Worm (Caenorhabditis elegans) whole organism, midembryonic: ENCODE data around the gene H38K22.7.

Experiments
- T22C8.4 ChIP-seq: fragments of 200-800 bp; sonication (Bioruptor generic); IDR thresholded peaks from 2 replicates; pipeline ENCODE4 v1.3.6; 2022; ENCODE audit warnings: missing genetic modification characterization, missing compliant biosample characterization
- cog-1 ChIP-seq: sonication (generic microtip); optimal IDR thresholded peaks from 2 replicates; lab custom pipeline; 2016; ENCODE audit warnings: missing genetic modification characterization, missing compliant biosample characterization
- flt-1 ChIP-seq: fragments of 200-800 bp; sonication (Bioruptor generic); IDR thresholded peaks from 2 replicates; pipeline ENCODE4 v1.3.6; 2022; ENCODE audit warnings: missing genetic modification characterization, missing compliant biosample characterization
- klf-2 ChIP-seq: fragments of 200-800 bp; sonication (Bioruptor generic); conservative IDR thresholded peaks from 2 replicates; pipeline ENCODE4 v1.3.6; 2022; ENCODE audit warnings: missing genetic modification reagents, missing genetic modification characterization, missing compliant biosample characterization
- med-1 ChIP-seq: sonication (generic microtip); optimal IDR thresholded peaks from 2 replicates; lab custom pipeline; 2017; ENCODE audit warnings: missing genetic modification characterization, mild to moderate bottlenecking, missing compliant biosample characterization, antibody characterized with exemption, missing genetic modification reagents; ENCODE audit not compliant: insufficient read depth
- ref-1 ChIP-seq: fragments of 200-800 bp; sonication (Bioruptor generic); conservative IDR thresholded peaks from 2 replicates; pipeline ENCODE4 v1.3.6; 2022; ENCODE audit warnings: missing genetic modification reagents, missing genetic modification characterization, missing compliant biosample characterization
- tab-1 ChIP-seq: fragments of 200-800 bp; sonication (Bioruptor generic); IDR thresholded peaks from 2 replicates; pipeline ENCODE4 v1.3.6; 2022; ENCODE audit warnings: missing genetic modification characterization, missing compliant biosample characterization
- ztf-23 ChIP-seq: fragments of 200-800 bp; sonication (Bioruptor generic); IDR thresholded peaks from 2 replicates; pipeline ENCODE4 v1.3.6; 2022; ENCODE audit warnings: missing genetic modification reagents, missing genetic modification characterization, missing compliant biosample characterization
- ztf-29 ChIP-seq: fragments of 200-800 bp; sonication (Bioruptor generic); IDR thresholded peaks from 2 replicates; pipeline ENCODE4 v1.3.6; 2022; ENCODE audit warnings: missing genetic modification reagents, missing genetic modification characterization, missing compliant biosample characterization

Gene H38K22.7

DNA sequence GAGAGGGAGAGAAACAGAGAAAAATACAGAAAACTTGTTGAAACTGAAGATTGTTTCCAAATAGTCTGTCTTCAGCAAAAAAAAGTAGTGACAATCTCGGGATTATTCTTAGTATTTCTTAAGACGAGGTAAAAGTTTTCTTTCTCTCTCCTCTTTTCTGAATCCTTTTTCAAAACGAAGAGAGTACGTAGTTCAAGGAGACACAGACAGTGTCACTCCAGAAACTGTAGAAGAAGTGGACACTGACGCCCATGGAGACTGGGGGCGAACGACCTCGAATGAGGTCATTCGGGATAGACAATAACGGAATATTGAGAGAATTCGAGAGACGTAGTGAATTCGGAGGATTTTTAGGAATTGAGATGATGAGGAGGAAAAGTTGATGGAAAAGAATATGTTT lies 9.5 kb downstream of the H38K22.7 start, which contains the start of gene gly-6:
Gene gly-6, minus strand, starts transcription at position 245 of the 400 bp plus-strand sequence.
- TF ChIP-seq ztf-23 = no peak
- TF ChIP-seq flt-1 (GFP tag; lab: Robert Waterston, UW) = no peak
- TF ChIP-seq ref-1 (GFP tag; lab: Robert Waterston, UW) = no peak
- TF ChIP-seq klf-2 (GFP tag; lab: Robert Waterston, UW) = no peak
- no peak for TF ChIP-seq med-1
- TF ChIP-seq tab-1 (GFP tag; lab: Robert Waterston, UW) = no peak
- TF ChIP-seq cog-1 (tag; lab: Kevin White, UChicago) = no peak
- no peak for TF ChIP-seq ztf-29 (GFP tag; lab: Robert Waterston, UW)
- TF ChIP-seq T22C8.4 (GFP tag; lab: Robert Waterston, UW) = no peak

DNA sequence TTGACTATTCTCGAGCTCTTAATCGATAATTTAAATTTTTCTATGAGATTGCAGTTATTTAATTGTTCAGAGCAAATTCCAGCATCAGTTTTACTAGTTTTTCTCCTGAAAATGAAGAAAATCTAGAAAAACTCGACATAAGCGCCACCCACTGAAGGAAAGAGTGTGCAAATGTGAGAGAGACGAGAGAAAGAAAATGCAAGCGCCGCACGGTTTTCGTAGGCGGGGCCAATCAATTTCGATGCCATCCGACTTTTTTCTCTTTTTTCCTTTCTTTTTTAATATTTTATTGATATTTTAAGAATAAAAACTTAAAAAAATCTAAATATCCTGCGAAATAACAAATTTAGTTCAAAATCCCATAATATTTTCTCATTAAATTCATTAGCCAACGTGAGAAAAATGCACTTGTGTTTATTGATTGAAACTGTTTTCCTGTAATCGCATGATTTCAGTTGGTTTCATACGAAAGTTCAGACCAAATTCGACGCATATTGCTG lies 11.1 kb downstream of the H38K22.7 start, which contains the start of gene cdk-12:
Gene cdk-12, plus strand, starts transcription at position 450 of the 500 bp plus-strand sequence.
- TF ChIP-seq T22C8.4 (GFP tag; lab: Robert Waterston, UW) (no peak), ztf-23 (no peak), flt-1 (GFP tag; lab: Robert Waterston, UW) (no peak), klf-2 (GFP tag; lab: Robert Waterston, UW) (no peak), tab-1 (GFP tag; lab: Robert Waterston, UW) (no peak), cog-1 (tag; lab: Kevin White, UChicago) (no peak), med-1 (no peak)

DNA sequence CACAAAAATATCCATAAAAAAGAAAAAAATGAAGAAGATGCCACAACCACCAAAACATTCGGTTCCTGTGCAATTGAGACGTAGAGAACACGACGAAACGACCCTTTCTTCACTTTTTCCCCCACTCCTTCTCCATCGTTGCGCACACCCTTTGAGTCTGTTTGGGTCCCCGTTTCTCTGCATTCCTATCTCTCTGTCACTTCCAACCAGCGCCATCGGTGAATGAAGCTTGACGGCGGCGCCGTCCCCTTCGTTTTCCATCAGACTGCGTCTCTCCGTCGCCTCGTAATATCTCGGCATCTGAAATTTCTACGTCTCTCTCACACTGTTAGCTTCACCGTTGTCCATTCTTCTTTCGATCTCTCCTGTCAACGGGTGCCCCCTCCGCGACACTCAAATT lies 14.1 kb downstream of the H38K22.7 start:
- TF ChIP-seq T22C8.4 (GFP tag; lab: Robert Waterston, UW) (no peak), ref-1 (GFP tag; lab: Robert Waterston, UW) (no peak), cog-1 (tag; lab: Kevin White, UChicago) (no peak), klf-2 (GFP tag; lab: Robert Waterston, UW) (no peak), tab-1 (GFP tag; lab: Robert Waterston, UW) (no peak), med-1 (no peak), flt-1 (GFP tag; lab: Robert Waterston, UW) (no peak), ztf-29 (GFP tag; lab: Robert Waterston, UW) (no peak), ztf-23 (no peak)

DNA sequence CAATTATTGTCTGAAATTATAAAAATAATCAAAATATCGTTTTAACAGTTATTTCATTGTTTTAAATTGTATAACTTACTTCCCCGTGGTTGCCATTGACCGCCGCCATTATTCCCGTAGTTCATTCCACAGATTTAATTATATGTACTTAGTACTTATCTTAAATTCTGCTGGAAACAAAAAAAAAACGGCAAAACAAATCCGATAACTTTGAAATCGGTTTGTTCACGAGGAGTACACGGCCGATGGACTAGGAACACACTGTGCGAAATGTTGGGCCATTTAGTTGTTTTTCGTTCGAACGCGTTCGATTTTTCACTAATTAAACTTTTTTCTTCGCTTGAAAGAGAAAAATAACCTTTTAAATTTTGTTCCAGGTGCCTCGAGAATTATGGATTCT lies 21.6 kb downstream of the H38K22.7 start, which contains the start of the genes B0285.3 and lcmt-1:
Gene B0285.3, minus strand, starts transcription at position 267 of the 400 bp plus-strand sequence.
Gene lcmt-1, plus strand, starts transcription at position 377 of the 400 bp plus-strand sequence.
- TF ChIP-seq med-1 (no peak), ztf-23 (0 out of 2 replicates have a peak, but pooled peaks have one; percentile 5), tab-1 (GFP tag; lab: Robert Waterston, UW) (no peak), T22C8.4 (GFP tag; lab: Robert Waterston, UW) (no peak), flt-1 (GFP tag; lab: Robert Waterston, UW) (peak; percentile 40; the same call in 1 of the 2 replicates)

DNA sequence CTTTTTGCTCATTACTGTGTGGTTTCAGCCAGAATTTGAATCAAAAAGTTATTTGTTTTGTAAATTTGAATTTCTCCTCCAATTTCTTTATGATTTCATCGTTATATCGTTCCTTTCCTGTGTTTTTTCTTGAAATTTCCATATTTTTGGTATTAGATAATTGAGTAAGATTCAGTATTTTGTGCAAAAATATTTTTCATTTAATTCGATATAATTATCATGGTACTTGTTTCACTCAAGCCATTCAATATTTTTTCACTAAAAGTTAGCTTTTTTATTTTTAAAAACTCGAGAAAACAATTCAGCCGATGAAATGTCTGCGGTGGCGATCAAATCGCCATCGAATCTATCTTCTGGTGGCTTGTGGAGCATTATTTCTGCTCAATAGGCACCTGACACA lies 23.5 kb downstream of the H38K22.7 start, which contains the start of gene hse-5:
Gene hse-5, plus strand, starts transcription at position 301 of the 400 bp plus-strand sequence.
- TF ChIP-seq tab-1 (GFP tag; lab: Robert Waterston, UW) (no peak), ztf-29 (GFP tag; lab: Robert Waterston, UW) (no peak), cog-1 (tag; lab: Kevin White, UChicago) (no peak), T22C8.4 (GFP tag; lab: Robert Waterston, UW) (no peak), ref-1 (GFP tag; lab: Robert Waterston, UW) (no peak)

DNA sequence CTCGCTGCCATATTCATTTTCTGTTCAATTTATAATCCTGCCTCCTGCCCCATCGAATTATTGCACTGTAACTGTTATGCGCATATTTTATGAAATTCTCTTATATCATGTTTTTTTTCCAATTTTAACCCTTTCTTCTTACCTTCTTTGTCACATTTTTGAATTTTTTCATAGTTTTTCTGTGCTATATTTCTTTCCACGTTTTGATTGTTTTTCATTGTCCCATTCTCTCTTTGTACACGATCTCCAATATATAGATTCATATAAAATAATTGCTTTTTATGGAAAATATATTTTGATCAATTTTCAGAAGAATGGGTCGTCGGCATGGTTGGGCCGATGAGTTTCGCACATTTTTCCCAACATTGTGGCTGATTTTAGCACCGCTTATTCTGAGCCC lies 28.3 kb downstream of the H38K22.7 start, which contains the start of gene B0285.6:
Gene B0285.6, plus strand, starts transcription at position 301 of the 400 bp plus-strand sequence.
- TF ChIP-seq cog-1 (tag; lab: Kevin White, UChicago) (no peak), ref-1 (GFP tag; lab: Robert Waterston, UW) (no peak), flt-1 (GFP tag; lab: Robert Waterston, UW) (no peak), med-1 (no peak), ztf-29 (GFP tag; lab: Robert Waterston, UW) (no peak), T22C8.4 (GFP tag; lab: Robert Waterston, UW) (no peak), ztf-23 (no peak), tab-1 (GFP tag; lab: Robert Waterston, UW) (no peak), klf-2 (GFP tag; lab: Robert Waterston, UW) (no peak)

DNA sequence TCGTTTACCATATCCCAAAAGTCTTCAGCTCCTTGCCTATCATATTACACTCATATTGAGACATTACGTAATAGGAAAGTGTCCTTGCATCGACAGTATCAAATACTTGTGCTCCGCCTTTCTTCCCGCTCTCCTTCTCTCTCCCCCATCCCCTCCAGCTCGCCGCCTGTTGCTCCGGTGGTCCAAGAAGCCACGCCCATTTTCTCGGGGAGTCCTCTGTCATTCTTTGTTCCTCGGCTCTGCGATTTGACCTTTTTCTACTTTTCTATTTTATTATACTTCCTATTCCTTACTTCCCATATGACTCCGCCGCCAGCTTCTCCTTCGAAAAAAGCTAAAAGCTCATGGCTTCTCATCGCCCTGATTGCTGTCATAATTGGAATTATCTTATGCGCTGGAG lies 34.9 kb downstream of the H38K22.7 start, which contains the start of gene mnp-1:
Gene mnp-1, plus strand, starts transcription at position 211 of the 400 bp plus-strand sequence.
- TF ChIP-seq cog-1 (tag; lab: Kevin White, UChicago) (no peak), ztf-23 (no peak), flt-1 (GFP tag; lab: Robert Waterston, UW) (0 out of 2 replicates have a peak, but pooled peaks have one; percentile 44), klf-2 (GFP tag; lab: Robert Waterston, UW) (no peak), T22C8.4 (GFP tag; lab: Robert Waterston, UW) (no peak)

DNA sequence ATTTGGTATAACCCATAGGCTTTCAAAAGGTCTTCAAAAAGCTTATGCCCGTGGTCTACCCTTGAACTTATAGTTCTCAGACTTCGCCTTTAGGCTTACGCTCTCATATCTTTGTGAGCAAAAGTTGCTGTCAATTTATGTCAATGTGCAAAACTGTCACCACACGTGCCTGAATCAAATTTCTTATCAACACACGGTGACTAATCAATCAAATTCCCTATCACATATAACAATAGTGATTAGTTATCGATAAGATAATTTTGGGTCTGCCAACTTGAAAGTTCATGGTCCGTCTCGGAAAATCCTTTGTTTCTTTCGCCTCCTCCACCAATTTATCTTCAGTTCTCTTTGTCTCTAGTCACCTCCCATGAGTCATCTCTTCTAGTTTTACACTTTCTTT lies 35.9 kb downstream of the H38K22.7 start:
- no peak for TF ChIP-seq klf-2 (GFP tag; lab: Robert Waterston, UW)
- no peak for TF ChIP-seq tab-1 (GFP tag; lab: Robert Waterston, UW)

DNA sequence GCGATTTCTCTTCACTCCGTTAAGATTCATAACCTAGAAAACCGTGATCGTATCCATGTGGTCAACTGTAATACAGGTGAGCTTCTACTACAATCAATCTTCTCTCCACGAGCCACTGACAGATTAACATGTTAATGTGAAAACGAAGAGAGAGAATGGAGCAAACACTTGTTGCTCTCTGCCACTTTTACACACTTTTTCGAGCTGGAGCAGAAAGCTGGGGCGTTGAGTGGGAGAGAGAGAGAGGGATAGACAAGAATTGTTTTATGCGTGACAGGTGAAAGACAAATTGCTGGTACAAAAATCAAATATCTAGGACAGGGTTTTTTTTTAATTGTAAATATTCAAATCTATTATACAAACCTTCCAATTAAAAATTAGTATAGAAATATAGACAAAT lies 36.8 kb downstream of the H38K22.7 start:
- TF ChIP-seq klf-2 (GFP tag; lab: Robert Waterston, UW) = no peak
- no peak for TF ChIP-seq ztf-23
- no peak for TF ChIP-seq tab-1 (GFP tag; lab: Robert Waterston, UW)
- TF ChIP-seq ref-1 (GFP tag; lab: Robert Waterston, UW) = no peak
- TF ChIP-seq med-1 = no peak
- no peak for TF ChIP-seq cog-1 (tag; lab: Kevin White, UChicago)
- TF ChIP-seq flt-1 (GFP tag; lab: Robert Waterston, UW) = no peak
- TF ChIP-seq ztf-29 (GFP tag; lab: Robert Waterston, UW) = no peak
- no peak for TF ChIP-seq T22C8.4 (GFP tag; lab: Robert Waterston, UW)

DNA sequence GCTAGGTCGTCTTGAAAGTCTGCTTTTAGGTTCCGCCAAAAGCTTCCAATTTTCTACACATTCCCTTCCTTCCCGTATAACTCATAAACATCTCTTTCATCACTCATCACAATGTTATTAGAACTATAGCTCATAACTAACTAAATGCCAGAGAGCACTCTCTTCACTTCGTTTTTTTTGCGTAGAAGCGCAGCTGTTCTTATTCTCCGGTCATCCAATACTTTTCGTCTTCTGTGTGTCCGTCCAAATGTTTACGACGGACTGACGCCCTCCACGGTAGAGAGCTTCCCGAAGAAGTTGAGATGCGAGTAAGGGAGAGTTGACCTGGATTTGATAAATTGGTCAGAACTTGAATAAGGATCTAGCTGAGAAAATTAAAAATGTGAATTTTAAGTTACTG lies 37.7 kb downstream of the H38K22.7 start:
- no peak for TF ChIP-seq T22C8.4 (GFP tag; lab: Robert Waterston, UW)
- no peak for TF ChIP-seq flt-1 (GFP tag; lab: Robert Waterston, UW)
